Worm (Caenorhabditis elegans) whole organism, L2 larva: Measurements from ENCODE around the gene C32H11.4.
A peak's percentile ranks its signal among the peaks of the same experiment; 100 is the strongest.

ENCODE experiments used
- C34F6.9 ChIP-seq: fragments of 150-350 bp; optimal IDR thresholded peaks from 2 replicates; lab custom pipeline; 2014; ENCODE audit warnings: missing biosample characterization, missing genetic modification characterization
- F13H6.1 ChIP-seq: sonication (generic microtip); optimal IDR thresholded peaks from 2 replicates; lab custom pipeline; 2016; ENCODE audit warnings: missing genetic modification characterization, missing compliant biosample characterization
- Y55F3AM.14 ChIP-seq: fragments of 200-800 bp; sonication (Bioruptor generic); optimal IDR thresholded peaks from 2 replicates; lab custom pipeline; 2018; ENCODE audit warnings: mild to moderate bottlenecking, missing genetic modification characterization, missing compliant biosample characterization
- ZK546.5 ChIP-seq: sonication (generic microtip); optimal IDR thresholded peaks from 2 replicates; lab custom pipeline; 2017; ENCODE audit warnings: missing biosample characterization, missing genetic modification characterization
- alr-1 ChIP-seq: fragments of 150-350 bp; optimal IDR thresholded peaks from 2 replicates; lab custom pipeline; 2014; ENCODE audit warnings: missing biosample characterization, missing genetic modification characterization
- aly-2 ChIP-seq: fragments of 150-350 bp; optimal IDR thresholded peaks from 2 replicates; lab custom pipeline; 2014; ENCODE audit warnings: missing biosample characterization, missing genetic modification characterization
- ceh-16 ChIP-seq: fragments of 150-350 bp; optimal IDR thresholded peaks from 2 replicates; lab custom pipeline; 2014; ENCODE audit warnings: missing biosample characterization, missing genetic modification characterization
- ceh-82 ChIP-seq: fragments of 150-350 bp; optimal IDR thresholded peaks from 2 replicates; lab custom pipeline; 2014; ENCODE audit warnings: missing biosample characterization, missing genetic modification characterization
- dmd-4 ChIP-seq: sonication (generic microtip); optimal IDR thresholded peaks from 2 replicates; lab custom pipeline; 2017; ENCODE audit warnings: missing biosample characterization, missing genetic modification characterization
- egl-27 ChIP-seq: sonication (generic microtip); optimal IDR thresholded peaks from 3 replicates; lab custom pipeline; 2017; ENCODE audit warnings: missing biosample characterization, missing genetic modification reagents, missing genetic modification characterization
- fos-1 ChIP-seq: fragments of 150-350 bp; optimal IDR thresholded peaks from 2 replicates; lab custom pipeline; 2014; ENCODE audit warnings: missing biosample characterization, missing genetic modification characterization
- gmeb-1 ChIP-seq: fragments of 150-350 bp; optimal IDR thresholded peaks from 2 replicates; lab custom pipeline; 2014; ENCODE audit warnings: missing biosample characterization, missing genetic modification characterization
- lin-11 ChIP-seq: fragments of 150-350 bp; sonication (generic microtip); optimal IDR thresholded peaks from 2 replicates; lab custom pipeline; 2014; ENCODE audit warnings: missing biosample characterization, missing genetic modification characterization, inconsistent platforms, mixed read lengths
- lin-39 ChIP-seq: fragments of 150-350 bp; optimal IDR thresholded peaks from 2 replicates; lab custom pipeline; 2014; ENCODE audit warnings: missing biosample characterization, missing genetic modification reagents, missing genetic modification characterization
- mab-5 ChIP-seq: fragments of 150-350 bp; optimal IDR thresholded peaks from 2 replicates; lab custom pipeline; 2014; ENCODE audit warnings: missing biosample characterization, missing genetic modification characterization
- mbf-1 ChIP-seq: sonication (generic microtip); optimal IDR thresholded peaks from 2 replicates; lab custom pipeline; 2017; ENCODE audit warnings: missing biosample characterization, missing genetic modification characterization
- mdl-1 ChIP-seq, 2 experiments: fragments of 150-350 bp in 1 of 2; sonication (generic microtip) in 1 of 2; optimal IDR thresholded peaks; 2 replicates each; lab custom pipeline; 2017; ENCODE audit warnings: missing biosample characterization in 2 of 2, missing genetic modification characterization in 2 of 2
- nhr-11 ChIP-seq: fragments of 150-350 bp; optimal IDR thresholded peaks from 2 replicates; lab custom pipeline; 2014; ENCODE audit warnings: missing biosample characterization, missing genetic modification characterization
- nhr-12 ChIP-seq: fragments of 150-350 bp; optimal IDR thresholded peaks from 2 replicates; lab custom pipeline; 2014; ENCODE audit warnings: missing biosample characterization, missing genetic modification characterization
- nhr-129 ChIP-seq: fragments of 150-350 bp; optimal IDR thresholded peaks from 2 replicates; lab custom pipeline; 2014; ENCODE audit warnings: missing biosample characterization, missing genetic modification characterization
- nhr-21 ChIP-seq: fragments of 150-350 bp; optimal IDR thresholded peaks from 2 replicates; lab custom pipeline; 2014; ENCODE audit warnings: missing biosample characterization, missing genetic modification characterization
- nhr-23 ChIP-seq: fragments of 150-350 bp; optimal IDR thresholded peaks from 2 replicates; lab custom pipeline; 2014; ENCODE audit warnings: missing biosample characterization, missing genetic modification reagents, missing genetic modification characterization
- nhr-237 ChIP-seq: fragments of 150-350 bp; optimal IDR thresholded peaks from 2 replicates; lab custom pipeline; 2014; ENCODE audit warnings: missing biosample characterization, missing genetic modification characterization
- nhr-6 ChIP-seq: fragments of 150-350 bp; optimal IDR thresholded peaks from 2 replicates; lab custom pipeline; 2014; ENCODE audit warnings: missing biosample characterization, missing genetic modification characterization
- sem-4 ChIP-seq: fragments of 150-350 bp; optimal IDR thresholded peaks from 2 replicates; lab custom pipeline; 2014; ENCODE audit warnings: missing biosample characterization, missing genetic modification reagents, missing genetic modification characterization
- skn-1 ChIP-seq: sonication (generic microtip); optimal IDR thresholded peaks from 2 replicates; lab custom pipeline; 2017; ENCODE audit warnings: missing biosample characterization, missing genetic modification characterization
- sma-3 ChIP-seq: sonication (generic microtip); optimal IDR thresholded peaks from 2 replicates; lab custom pipeline; 2016; ENCODE audit warnings: missing genetic modification reagents, missing genetic modification characterization, missing compliant biosample characterization
- sma-9 ChIP-seq, 2 experiments: fragments of 150-350 bp in 1 of 2; sonication (generic microtip) in 1 of 2; optimal IDR thresholded peaks; 2 replicates each; lab custom pipeline; 2014 to 2016; ENCODE audit warnings: missing genetic modification characterization in 2 of 2, mild to moderate bottlenecking in 1 of 2, missing biosample characterization in 1 of 2, missing compliant biosample characterization in 1 of 2, missing genetic modification reagents in 1 of 2, moderate library complexity in 1 of 2
- unc-39 ChIP-seq: fragments of 150-350 bp; optimal IDR thresholded peaks from 2 replicates; lab custom pipeline; 2014; ENCODE audit warnings: missing biosample characterization, missing genetic modification characterization
- unc-55 ChIP-seq: fragments of 150-350 bp; sonication (generic microtip); optimal IDR thresholded peaks from 3 replicates; lab custom pipeline; 2014; ENCODE audit warnings: missing biosample characterization, missing genetic modification reagents, missing genetic modification characterization
- zag-1 ChIP-seq: fragments of 150-350 bp; optimal IDR thresholded peaks from 2 replicates; lab custom pipeline; 2014; ENCODE audit warnings: missing biosample characterization, missing genetic modification characterization
- ztf-1 ChIP-seq: fragments of 200-800 bp; sonication (Bioruptor generic); conservative IDR thresholded peaks from 2 replicates; pipeline ENCODE4 v1.3.6; 2022; ENCODE audit warnings: missing genetic modification characterization, missing compliant biosample characterization
- ztf-11 ChIP-seq: sonication (generic microtip); optimal IDR thresholded peaks from 2 replicates; lab custom pipeline; 2017; ENCODE audit warnings: missing biosample characterization, missing genetic modification characterization

The C32H11.4 gene

DNA sequence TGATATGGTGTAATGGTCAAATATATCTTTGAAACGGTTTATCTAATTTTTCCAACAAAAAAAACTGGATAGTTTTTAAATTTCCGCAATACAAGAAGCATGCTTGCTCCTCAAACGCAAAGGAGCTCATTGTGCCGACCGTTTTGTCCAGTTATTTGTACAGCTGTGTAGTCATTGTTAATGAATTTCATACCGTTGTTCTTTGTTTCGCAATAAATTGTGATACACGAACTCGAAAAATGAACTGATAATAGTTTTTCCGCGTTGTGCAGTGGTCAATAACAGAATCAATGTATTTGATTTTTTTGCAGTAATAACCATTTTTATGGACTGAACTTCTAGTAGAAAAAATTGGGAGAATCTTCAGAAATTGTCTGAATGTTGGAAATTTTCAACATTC lies 22.2 kb upstream of the C32H11.4 start:
- TF ChIP-seq nhr-129 (tag; lab: Kevin White, UChicago) = no peak
- TF ChIP-seq nhr-237 (tag; lab: Kevin White, UChicago) = no peak
- TF ChIP-seq nhr-23 (tag; lab: Kevin White, UChicago) = no peak
- TF ChIP-seq nhr-21 (tag; lab: Kevin White, UChicago) = no peak
- no peak for TF ChIP-seq gmeb-1
- no peak for TF ChIP-seq unc-55 (GFP tag; lab: Kevin White, UChicago)
- TF ChIP-seq ceh-16 (tag; lab: Kevin White, UChicago) = no peak
- TF ChIP-seq lin-11 = no peak
- TF ChIP-seq alr-1 (tag; lab: Kevin White, UChicago) = no peak
- TF ChIP-seq mab-5 (tag; lab: Kevin White, UChicago) = no peak
- no peak for TF ChIP-seq ztf-11
- TF ChIP-seq mbf-1 (tag; lab: Kevin White, UChicago) = no peak
- no peak for TF ChIP-seq aly-2 (tag; lab: Kevin White, UChicago)
- no peak for TF ChIP-seq fos-1 (tag; lab: Kevin White, UChicago)
- no peak for TF ChIP-seq ztf-1

DNA sequence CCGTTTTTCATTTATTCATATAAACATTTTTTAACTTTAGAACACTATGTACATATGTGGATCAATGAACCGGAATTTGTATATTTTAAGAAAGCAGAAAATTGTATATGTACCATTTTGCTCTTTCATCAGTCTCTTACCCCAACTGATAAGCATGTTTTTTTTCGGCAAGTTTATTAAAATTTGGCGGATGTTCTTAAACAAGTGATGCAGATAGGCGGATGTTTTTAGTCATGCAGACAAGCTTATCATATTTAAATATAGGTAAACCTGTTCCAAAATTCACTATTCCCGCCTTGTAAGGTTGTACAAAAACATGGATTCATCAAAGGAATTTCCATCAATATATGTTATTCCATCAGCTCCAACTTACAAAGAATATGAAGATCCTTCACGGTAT lies 21.7 kb upstream of the C32H11.4 start, which contains the start of gene K08D8.9:
Gene K08D8.9, plus strand, starts transcription at position 301 of the 400 bp plus-strand sequence.
- TF ChIP-seq mab-5 (tag; lab: Kevin White, UChicago) (no peak), ceh-82 (no peak), dmd-4 (tag; lab: Kevin White, UChicago) (no peak), nhr-237 (tag; lab: Kevin White, UChicago) (no peak), nhr-6 (tag; lab: Kevin White, UChicago) (no peak), lin-39 (tag; lab: Kevin White, UChicago) (no peak), nhr-12 (tag; lab: Kevin White, UChicago) (no peak), nhr-11 (tag; lab: Kevin White, UChicago) (no peak), ZK546.5 (tag; lab: Kevin White, UChicago) (no peak), skn-1 (tag; lab: Kevin White, UChicago) (no peak)

- TF ChIP-seq egl-27 (tag; lab: Kevin White, UChicago) (no peak), nhr-11 (tag; lab: Kevin White, UChicago) (no peak), lin-39 (tag; lab: Kevin White, UChicago) (no peak), lin-11 (no peak), dmd-4 (tag; lab: Kevin White, UChicago) (no peak), C34F6.9 (tag; lab: Kevin White, UChicago) (no peak), Y55F3AM.14 (no peak), F13H6.1 (no peak), unc-55 (GFP tag; lab: Kevin White, UChicago) (no peak), sem-4 (no peak), nhr-23 (tag; lab: Kevin White, UChicago) (no peak), mdl-1 (tag; optimal IDR thresholded peaks at IDR 0.05; lab: Kevin White, UChicago) (no peak)
These were observed 20.8 kb upstream of the C32H11.4 start, which contains the start of gene K08D8.10 for ce11 chrIV:12900267-12900666. Gene K08D8.10 (plus strand): TSS chrIV:12900567.

- no peak for TF ChIP-seq egl-27 (tag; lab: Kevin White, UChicago)
- TF ChIP-seq lin-39 (tag; lab: Kevin White, UChicago) = no peak
- TF ChIP-seq unc-55 (GFP tag; lab: Kevin White, UChicago) = no peak
- no peak for TF ChIP-seq skn-1 (tag; lab: Kevin White, UChicago)
- no peak for TF ChIP-seq gmeb-1
- no peak for TF ChIP-seq ceh-16 (tag; lab: Kevin White, UChicago)
- no peak for TF ChIP-seq nhr-11 (tag; lab: Kevin White, UChicago)
- TF ChIP-seq unc-39 = no peak
- peak; percentile 39 for TF ChIP-seq sma-9 (GFP tag; optimal IDR thresholded peaks at IDR 0.05; lab: Kevin White, UChicago)
- TF ChIP-seq sma-9 (tag; optimal IDR thresholded peaks at IDR 0.05; lab: Kevin White, UChicago) = no peak
- TF ChIP-seq fos-1 (tag; lab: Kevin White, UChicago) = peak; percentile 69
These were observed 19.5 kb upstream of the C32H11.4 start for ce11 chrIV:12901602-12902001.

DNA sequence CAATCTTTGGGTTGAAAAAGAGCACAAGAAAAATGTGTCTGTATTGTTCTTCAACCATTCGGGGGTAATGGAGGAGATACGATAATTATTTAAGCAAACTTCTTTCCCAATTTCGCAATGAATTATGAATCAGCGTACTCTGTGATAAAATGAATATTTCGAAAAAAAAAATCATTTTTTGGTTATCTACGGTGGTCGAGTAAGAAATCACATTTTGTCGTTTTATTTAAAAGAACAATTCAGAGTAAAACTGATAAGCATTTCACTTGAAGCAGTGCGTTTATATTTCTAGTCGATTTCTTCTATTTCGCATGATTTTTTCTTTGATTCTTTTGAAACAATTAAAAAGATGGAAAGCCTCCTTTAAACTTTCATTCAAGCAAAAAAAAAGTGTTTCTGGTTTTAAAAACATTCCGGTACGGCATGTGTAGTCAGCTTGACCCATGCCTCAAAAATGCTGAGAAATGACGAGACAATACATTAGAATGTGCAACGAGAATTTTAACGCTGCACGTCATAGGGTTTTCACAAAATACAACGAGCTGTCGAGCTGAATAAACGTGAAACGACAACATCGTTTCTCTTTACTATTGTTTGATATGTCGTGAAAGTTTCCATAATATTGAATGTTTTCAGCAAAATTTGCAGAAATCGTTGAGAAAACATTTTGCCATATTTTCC lies 18.5 kb upstream of the C32H11.4 start, which contains the start of gene K08D8.2:
Gene K08D8.2, plus strand, starts transcription at position 631 of the 681 bp plus-strand sequence.
- peak; percentile 66 for TF ChIP-seq fos-1 (tag; lab: Kevin White, UChicago)
- no peak for TF ChIP-seq sma-3 (GFP tag; lab: Kevin White, UChicago)
- no peak for TF ChIP-seq skn-1 (tag; lab: Kevin White, UChicago)
- TF ChIP-seq nhr-129 (tag; lab: Kevin White, UChicago) = no peak
- TF ChIP-seq F13H6.1 = no peak
- TF ChIP-seq zag-1 (tag; lab: Kevin White, UChicago) = no peak
